Worm (Caenorhabditis elegans) whole organism, young adult: Measurements from ENCODE around the gene rpl-33.

Experiments used
- F37B4.10 ChIP-seq: fragments of 200-800 bp; sonication (Bioruptor generic); IDR thresholded peaks from 2 replicates; pipeline ENCODE4 v1.3.6; 2022; ENCODE audit warnings: missing genetic modification characterization, missing compliant biosample characterization
- F57C9.4 ChIP-seq: sonication (generic microtip); optimal IDR thresholded peaks from 2 replicates; lab custom pipeline; 2017; ENCODE audit warnings: mild to moderate bottlenecking, missing genetic modification characterization, missing compliant biosample characterization
- Y53G8AR.9 ChIP-seq: fragments of 200-800 bp; sonication (Bioruptor generic); conservative IDR thresholded peaks from 2 replicates; pipeline ENCODE4 v1.3.6; 2022; ENCODE audit warnings: missing genetic modification reagents, missing genetic modification characterization, missing compliant biosample characterization
- ceh-58 ChIP-seq: fragments of 200-800 bp; sonication (Bioruptor generic); IDR thresholded peaks from 2 replicates; pipeline ENCODE4 v1.3.6; 2022; ENCODE audit warnings: missing genetic modification characterization, missing compliant biosample characterization
- mel-28 ChIP-seq: sonication (generic microtip); optimal IDR thresholded peaks from 2 replicates; lab custom pipeline; 2016; ENCODE audit warnings: borderline replicate concordance, mild to moderate bottlenecking, missing genetic modification characterization, missing compliant biosample characterization
- mes-4 ChIP-seq: sonication (generic microtip); optimal IDR thresholded peaks from 2 replicates; lab custom pipeline; 2016; ENCODE audit warnings: missing genotype, missing genetic modification characterization, missing compliant biosample characterization
- snpc-4 ChIP-seq, 5 experiments: fragments of 150-350 bp in 1 of 5; sonication (generic microtip) in 4 of 5; optimal IDR thresholded peaks; 2 replicates each; lab custom pipeline; 2014 to 2018; ENCODE audit warnings: missing genetic modification characterization in 5 of 5, missing biosample characterization in 3 of 5, antibody characterized with exemption in 2 of 5, mild to moderate bottlenecking in 2 of 5, missing compliant biosample characterization in 2 of 5, missing genotype in 2 of 5, moderate library complexity in 2 of 5, missing genetic modification reagents in 1 of 5
- tlf-1 ChIP-seq: fragments of 200-800 bp; sonication (Bioruptor generic); optimal IDR thresholded peaks from 2 replicates; lab custom pipeline; 2018; ENCODE audit warnings: mild to moderate bottlenecking, missing genetic modification characterization, missing compliant biosample characterization
- unc-62 ChIP-seq: fragments of 150-350 bp; optimal IDR thresholded peaks from 2 replicates; lab custom pipeline; 2014; ENCODE audit warnings: missing biosample characterization, missing genetic modification reagents, missing genetic modification characterization

- TF ChIP-seq Y53G8AR.9 (GFP tag; lab: Robert Waterston, UW) (no peak), mes-4 (tag; lab: Kevin White, UChicago) (no peak), F57C9.4 (tag; lab: Kevin White, UChicago) (no peak), unc-62 (no peak), tlf-1 (GFP tag; lab: Kevin White, UChicago) (no peak), mel-28 (tag; lab: Kevin White, UChicago) (no peak), ceh-58 (GFP tag; lab: Robert Waterston, UW) (no peak), snpc-4 (GFP tag; optimal IDR thresholded peaks at IDR 0.05; lab: Kevin White, UChicago) (no peak), snpc-4 (tag; optimal IDR thresholded peaks at IDR 0.05; lab: Kevin White, UChicago) (no peak), F37B4.10 (GFP tag; lab: Robert Waterston, UW) (no peak)
Observed at ce11 chrII:7103111-7103510, 2.3 kb upstream of the rpl-33 start.
